Worm (Caenorhabditis elegans) whole organism, L4 larva: ENCODE results near the gene Y69H2.17.

Experiments used
- F26F4.8 ChIP-seq: fragments of 200-800 bp; sonication (Bioruptor generic); conservative IDR thresholded peaks from 2 replicates; pipeline ENCODE4 v1.3.6; 2022; ENCODE audit warnings: missing genetic modification characterization, missing compliant biosample characterization
- F44E2.7 ChIP-seq: fragments of 200-800 bp; sonication (Bioruptor generic); IDR thresholded peaks from 2 replicates; pipeline ENCODE4 v2.1.2; 2022; ENCODE audit warnings: missing genetic modification characterization, missing compliant biosample characterization
- Y105C5A.15 ChIP-seq: fragments of 200-800 bp; sonication (Bioruptor generic); IDR thresholded peaks from 2 replicates; pipeline ENCODE4 v1.3.6; 2022; ENCODE audit warnings: missing genetic modification characterization, missing compliant biosample characterization
- Y5F2A.4 ChIP-seq: fragments of 200-800 bp; sonication (Bioruptor generic); optimal IDR thresholded peaks from 2 replicates; lab custom pipeline; 2018; ENCODE audit warnings: mild to moderate bottlenecking, missing genetic modification characterization, missing compliant biosample characterization
- ZK546.5 ChIP-seq, 2 experiments: sonication (generic microtip); optimal IDR thresholded peaks; 2 replicates each; lab custom pipeline; 2017; ENCODE audit warnings: missing biosample characterization in 2 of 2, missing genetic modification characterization in 2 of 2
- aha-1 ChIP-seq: fragments of 150-350 bp; peaks from one replicate; lab custom pipeline; 2014; ENCODE audit warnings: missing biosample characterization, missing genetic modification characterization
- aly-2 ChIP-seq: sonication (generic microtip); optimal IDR thresholded peaks from 2 replicates; lab custom pipeline; 2018; ENCODE audit warnings: missing biosample characterization, missing genetic modification characterization
- ama-1 ChIP-seq: fragments of 150-350 bp; optimal IDR thresholded peaks from 2 replicates; lab custom pipeline; 2014; ENCODE audit warnings: inconsistent platforms, mixed read lengths
- ceh-20 ChIP-seq: fragments of 200-800 bp; sonication (Bioruptor generic); IDR thresholded peaks from 2 replicates; pipeline ENCODE4 v1.3.6; 2022; ENCODE audit warnings: missing genetic modification reagents, missing genetic modification characterization, missing compliant biosample characterization
- ceh-28 ChIP-seq: fragments of 150-350 bp; optimal IDR thresholded peaks from 2 replicates; lab custom pipeline; 2014; ENCODE audit warnings: missing biosample characterization, missing genetic modification reagents, missing genetic modification characterization
- ceh-62 ChIP-seq: sonication (generic microtip); optimal IDR thresholded peaks from 2 replicates; lab custom pipeline; 2017; ENCODE audit warnings: missing biosample characterization, missing genetic modification characterization
- cey-2 ChIP-seq: sonication (generic microtip); optimal IDR thresholded peaks from 3 replicates; lab custom pipeline; 2017; ENCODE audit warnings: missing genetic modification characterization, mild to moderate bottlenecking, missing compliant biosample characterization, antibody characterized with exemption, borderline replicate concordance; ENCODE audit not compliant: insufficient read depth
- ctbp-1 ChIP-seq: fragments of 200-800 bp; sonication (Bioruptor generic); IDR thresholded peaks from 2 replicates; pipeline ENCODE4 v1.3.6; 2022; ENCODE audit warnings: missing genetic modification reagents, missing genetic modification characterization, missing compliant biosample characterization
- daf-16 ChIP-seq, 3 experiments: sonication (generic microtip); optimal IDR thresholded peaks; 2 replicates each; lab custom pipeline; 2016 to 2017; ENCODE audit warnings: missing genetic modification characterization in 3 of 3, missing genetic modification reagents in 3 of 3, mild to moderate bottlenecking in 2 of 3, missing compliant biosample characterization in 2 of 3, missing biosample characterization in 1 of 3, moderate library complexity in 1 of 3
- dmd-8 ChIP-seq: fragments of 200-800 bp; sonication (Bioruptor generic); IDR thresholded peaks from 2 replicates; pipeline ENCODE4 v1.3.6; 2022; ENCODE audit warnings: missing genetic modification characterization, missing compliant biosample characterization
- dpl-1 ChIP-seq: fragments of 150-350 bp; optimal IDR thresholded peaks from 2 replicates; lab custom pipeline; 2014; ENCODE audit warnings: missing biosample characterization, missing genetic modification reagents, missing genetic modification characterization
- egl-27 ChIP-seq: sonication (generic microtip); optimal IDR thresholded peaks from 3 replicates; lab custom pipeline; 2017; ENCODE audit warnings: missing biosample characterization, missing genetic modification reagents, missing genetic modification characterization
- egl-43 ChIP-seq: fragments of 200-800 bp; sonication (Bioruptor generic); IDR thresholded peaks from 2 replicates; pipeline ENCODE4 v1.3.6; 2022; ENCODE audit warnings: missing genetic modification reagents, missing genetic modification characterization, missing compliant biosample characterization
- lin-15B ChIP-seq: fragments of 150-350 bp; sonication (generic microtip); optimal IDR thresholded peaks from 3 replicates; lab custom pipeline; 2014; ENCODE audit warnings: missing biosample characterization, missing genetic modification characterization
- lin-29 ChIP-seq: fragments of 200-800 bp; sonication (Bioruptor generic); IDR thresholded peaks from 2 replicates; pipeline ENCODE4 v1.3.6; 2022; ENCODE audit warnings: missing genetic modification reagents, missing genetic modification characterization, missing compliant biosample characterization
- lsy-2 ChIP-seq, 2 experiments: fragments of 150-350 bp in 1 of 2; sonication (generic microtip) in 1 of 2; optimal IDR thresholded peaks; 2 replicates each; lab custom pipeline; 2014 to 2017; ENCODE audit warnings: missing biosample characterization in 2 of 2, missing genetic modification characterization in 2 of 2
- mdt-29 ChIP-seq: fragments of 200-800 bp; sonication (Bioruptor generic); IDR thresholded peaks from 2 replicates; pipeline ENCODE4 v1.3.6; 2022; ENCODE audit warnings: missing genetic modification reagents, missing genetic modification characterization, missing compliant biosample characterization
- mep-1 ChIP-seq: fragments of 150-350 bp; sonication (generic microtip); optimal IDR thresholded peaks from 3 replicates; lab custom pipeline; 2014; ENCODE audit warnings: missing biosample characterization, missing genetic modification characterization
- nhr-237 ChIP-seq: sonication (generic microtip); optimal IDR thresholded peaks from 2 replicates; lab custom pipeline; 2017; ENCODE audit warnings: missing biosample characterization, missing genetic modification characterization
- nhr-25 ChIP-seq: sonication (generic microtip); optimal IDR thresholded peaks from 2 replicates; lab custom pipeline; 2017; ENCODE audit warnings: missing genetic modification characterization, mild to moderate bottlenecking, missing compliant biosample characterization, antibody characterized with exemption, moderate library complexity, borderline replicate concordance; ENCODE audit not compliant: insufficient read depth
- nhr-6 ChIP-seq: fragments of 150-350 bp; optimal IDR thresholded peaks from 2 replicates; lab custom pipeline; 2014; ENCODE audit warnings: missing biosample characterization, missing genetic modification characterization
- nhr-76 ChIP-seq: fragments of 150-350 bp; optimal IDR thresholded peaks from 2 replicates; lab custom pipeline; 2014; ENCODE audit warnings: missing biosample characterization, missing genetic modification characterization
- sdz-12 ChIP-seq: fragments of 200-800 bp; sonication (Bioruptor generic); optimal IDR thresholded peaks from 2 replicates; lab custom pipeline; 2018; ENCODE audit warnings: mild to moderate bottlenecking, missing genetic modification characterization, missing compliant biosample characterization
- set-16 ChIP-seq: fragments of 200-800 bp; sonication (Bioruptor generic); IDR thresholded peaks from 2 replicates; pipeline ENCODE4 v1.3.6; 2022; ENCODE audit warnings: missing genetic modification reagents, missing genetic modification characterization, missing compliant biosample characterization
- spr-1 ChIP-seq: sonication (generic microtip); optimal IDR thresholded peaks from 2 replicates; lab custom pipeline; 2016; ENCODE audit warnings: mild to moderate bottlenecking, missing genetic modification characterization, missing compliant biosample characterization
- unc-130 ChIP-seq: sonication (generic microtip); optimal IDR thresholded peaks from 2 replicates; lab custom pipeline; 2016; ENCODE audit warnings: missing genetic modification reagents, missing genetic modification characterization, missing compliant biosample characterization
- unc-62 ChIP-seq, 3 experiments: fragments of 150-350 bp in 1 of 3; sonication (generic microtip); optimal IDR thresholded peaks in 2 of 3; peaks in 1 of 3; 1 replicate in 1 of 3; 2 replicates in 2 of 3; lab custom pipeline; 2014 to 2017; ENCODE audit warnings: missing biosample characterization in 3 of 3, missing genetic modification characterization in 3 of 3, missing genetic modification reagents in 3 of 3, missing genotype in 1 of 3
- vab-7 ChIP-seq: fragments of 200-800 bp; sonication (Bioruptor generic); IDR thresholded peaks from 2 replicates; pipeline ENCODE4 v1.3.6; 2022; ENCODE audit warnings: missing genetic modification reagents, missing genetic modification characterization, missing compliant biosample characterization
- zag-1 ChIP-seq: fragments of 150-350 bp; optimal IDR thresholded peaks from 2 replicates; lab custom pipeline; 2014; ENCODE audit warnings: missing biosample characterization, missing genetic modification characterization
- zfp-3 ChIP-seq: fragments of 200-800 bp; sonication (Bioruptor generic); conservative IDR thresholded peaks from 2 replicates; pipeline ENCODE4 v1.3.6; 2022; ENCODE audit warnings: missing genetic modification reagents, missing genetic modification characterization, missing compliant biosample characterization

The Y69H2.17 gene

ce11 chrV:18639074-18639473, 45.7 kb upstream of the Y69H2.17 start:
- TF ChIP-seq set-16 (GFP tag; lab: Robert Waterston, UW) (peak; percentile 98), egl-43 (GFP tag; lab: Robert Waterston, UW) (0 out of 2 replicates have a peak, but pooled peaks have one; percentile 3), F44E2.7 (GFP tag; lab: Robert Waterston, UW) (no peak)

ce11 chrV:18639601-18640354, 45.0 kb upstream of the Y69H2.17 start, which contains the start of gene egas-1:
Gene egas-1, plus strand, starts transcription at chrV:18640304.
- TF ChIP-seq dmd-8 (GFP tag; lab: Robert Waterston, UW): 0 out of 2 replicates have a peak, but pooled peaks have one; percentile 5
- peak; percentile 47 for TF ChIP-seq nhr-25 (tag; lab: Kevin White, UChicago)
- peak; percentile 39 for TF ChIP-seq ama-1 (lab: Kevin White, UChicago)
- TF ChIP-seq nhr-6 (tag; lab: Kevin White, UChicago): peak; percentile 22
- peak; percentile 33 for TF ChIP-seq mep-1 (tag; lab: Kevin White, UChicago)
- TF ChIP-seq nhr-237: peak; percentile 56
- TF ChIP-seq zag-1: no peak
- peak in 1 of 2 experiments; percentile 15 for TF ChIP-seq lsy-2 (tag; optimal IDR thresholded peaks at IDR 0.05; lab: Kevin White, UChicago)
- no peak for TF ChIP-seq cey-2 (tag; lab: Kevin White, UChicago)
- TF ChIP-seq unc-62 (GFP tag; optimal IDR thresholded peaks at IDR 0.05 in 1 of 2; lab: Kevin White, UChicago): peak in 1 of 2 experiments; percentile 89
- no peak for TF ChIP-seq unc-62 (tag; optimal IDR thresholded peaks at IDR 0.05; lab: Kevin White, UChicago)
- TF ChIP-seq ctbp-1 (GFP tag; lab: Robert Waterston, UW): no peak
- TF ChIP-seq zfp-3 (GFP tag; lab: Robert Waterston, UW): peak; percentile 90; the same call in 1 of the 2 replicates
- TF ChIP-seq aha-1 (tag; lab: Kevin White, UChicago): peak; percentile 54

DNA sequence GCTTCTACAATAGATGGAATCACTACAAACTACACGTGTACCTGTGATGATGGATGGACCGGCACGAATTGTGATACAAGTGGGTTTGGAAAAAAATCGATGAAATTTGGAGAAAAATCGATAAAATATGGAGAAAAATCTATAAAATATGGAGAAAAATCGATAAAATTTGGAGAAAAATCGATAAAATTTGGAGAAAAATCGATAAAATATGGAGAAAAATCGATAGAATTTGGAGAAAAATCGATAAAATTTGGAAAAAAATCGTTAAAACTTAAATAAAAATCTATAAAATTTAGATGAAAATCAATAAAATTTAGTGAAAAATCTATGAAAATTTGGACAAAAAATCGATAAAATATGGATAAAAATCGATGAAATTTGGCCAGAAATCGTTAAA, 40.5 kb upstream of the Y69H2.17 start:
- TF ChIP-seq dpl-1 (GFP tag; lab: Kevin White, UChicago) (no peak), ceh-28 (tag; lab: Kevin White, UChicago) (peak; percentile 70)

ce11 chrV:18650043-18650442, 34.7 kb upstream of the Y69H2.17 start, which contains the start of gene egas-2:
Gene egas-2, plus strand, starts transcription at chrV:18650343.
- TF ChIP-seq ZK546.5 (tag; optimal IDR thresholded peaks at IDR 0.05; lab: Kevin White, UChicago) (no peak), sdz-12 (no peak), lin-29 (GFP tag; lab: Robert Waterston, UW) (no peak), mdt-29 (GFP tag; lab: Robert Waterston, UW) (no peak), F26F4.8 (GFP tag; lab: Robert Waterston, UW) (no peak), Y5F2A.4 (GFP tag; lab: Kevin White, UChicago) (no peak), ceh-20 (GFP tag; lab: Robert Waterston, UW) (no peak), spr-1 (tag; lab: Kevin White, UChicago) (no peak), nhr-76 (no peak), vab-7 (GFP tag; lab: Robert Waterston, UW) (no peak), egl-27 (no peak), lin-15B (tag; lab: Kevin White, UChicago) (no peak), daf-16 (GFP tag; optimal IDR thresholded peaks at IDR 0.05; lab: Kevin White, UChicago) (no peak), daf-16 (tag; optimal IDR thresholded peaks at IDR 0.05; lab: Kevin White, UChicago) (no peak), ceh-62 (tag; lab: Kevin White, UChicago) (no peak), aly-2 (tag; lab: Kevin White, UChicago) (no peak), nhr-237 (no peak), Y105C5A.15 (GFP tag; lab: Robert Waterston, UW) (no peak), unc-130 (GFP tag; lab: Kevin White, UChicago) (no peak)
